Fruit fly (Drosophila melanogaster) whole organism, embryonic: Measurements from ENCODE around the gene JMJD5.

ENCODE experiments used
- ATbp ChIP-seq: fragments of 200-800 bp; sonication (Bioruptor generic); optimal IDR thresholded peaks from 2 replicates; lab custom pipeline; 2017; ENCODE audit warnings: missing biosample characterization, mild to moderate bottlenecking, missing genetic modification characterization, missing genetic modification reagents
- Abd-B ChIP-seq: fragments of 200-800 bp; sonication (Bioruptor generic); optimal IDR thresholded peaks from 2 replicates; lab custom pipeline; 2018; ENCODE audit warnings: missing biosample characterization, mild to moderate bottlenecking, missing genetic modification characterization, moderate library complexity
- B-H1 ChIP-seq: fragments of 200-800 bp; sonication (Bioruptor generic); IDR thresholded peaks from 3 replicates; pipeline ENCODE4 v1.3.6; 2022; ENCODE audit warnings: missing biosample characterization, missing genetic modification characterization
- BtbVII ChIP-seq: fragments of 200-800 bp; sonication (Bioruptor generic); optimal IDR thresholded peaks from 3 replicates; lab custom pipeline; 2017; ENCODE audit warnings: missing biosample characterization, mild to moderate bottlenecking, missing genetic modification characterization
- CG10209 ChIP-seq: fragments of 200-800 bp; sonication (Bioruptor generic); optimal IDR thresholded peaks from 3 replicates; lab custom pipeline; 2017; ENCODE audit warnings: missing biosample characterization, mild to moderate bottlenecking, missing genetic modification characterization, missing genetic modification reagents
- CG10959 ChIP-seq: fragments of 200-800 bp; sonication (Bioruptor generic); IDR thresholded peaks from 2 replicates; pipeline ENCODE4 v1.3.6; 2022; ENCODE audit warnings: missing biosample characterization, missing genetic modification characterization
- CG11398 ChIP-seq: fragments of 200-800 bp; sonication (Bioruptor generic); optimal IDR thresholded peaks from 2 replicates; lab custom pipeline; 2016; ENCODE audit warnings: missing biosample characterization, missing genetic modification characterization
- CG11560 ChIP-seq: fragments of 200-800 bp; sonication (Bioruptor generic); IDR thresholded peaks from 3 replicates; pipeline ENCODE4 v1.3.6; 2022; ENCODE audit warnings: missing biosample characterization, missing genetic modification characterization
- CG12744 ChIP-seq: fragments of 200-800 bp; sonication (Bioruptor generic); optimal IDR thresholded peaks from 2 replicates; lab custom pipeline; 2016; ENCODE audit warnings: missing biosample characterization, missing genetic modification characterization
- CG12769 ChIP-seq: fragments of 200-800 bp; sonication (Bioruptor generic); optimal IDR thresholded peaks from 2 replicates; lab custom pipeline; 2019; ENCODE audit warnings: missing biosample characterization, mild to moderate bottlenecking, missing genetic modification characterization, moderate library complexity
- CG1603 ChIP-seq: fragments of 200-800 bp; sonication (Bioruptor generic); optimal IDR thresholded peaks from 2 replicates; lab custom pipeline; 2019; ENCODE audit warnings: missing biosample characterization, mild to moderate bottlenecking, missing genetic modification characterization, moderate library complexity
- CG18011 ChIP-seq: fragments of 200-800 bp; sonication (Bioruptor generic); optimal IDR thresholded peaks from 2 replicates; lab custom pipeline; 2017; ENCODE audit warnings: missing biosample characterization, missing genetic modification characterization, mild to moderate bottlenecking, moderate library complexity, missing genotype
- CG2875 ChIP-seq: fragments of 200-800 bp; sonication (Bioruptor generic); optimal IDR thresholded peaks from 2 replicates; lab custom pipeline; 2017; ENCODE audit warnings: missing biosample characterization, mild to moderate bottlenecking, missing genetic modification characterization, missing genetic modification reagents
- CG30020 ChIP-seq: fragments of 200-800 bp; optimal IDR thresholded peaks from 2 replicates; lab custom pipeline; 2019; ENCODE audit warnings: missing biosample characterization, mild to moderate bottlenecking, missing genetic modification characterization, moderate library complexity
- CG6813 ChIP-seq: fragments of 200-800 bp; sonication (Bioruptor generic); optimal IDR thresholded peaks from 2 replicates; lab custom pipeline; 2017; ENCODE audit warnings: missing biosample characterization, missing genetic modification characterization, mild to moderate bottlenecking, moderate library complexity, missing genetic modification reagents
- CG7745 ChIP-seq: fragments of 200-800 bp; sonication (Bioruptor generic); optimal IDR thresholded peaks from 2 replicates; lab custom pipeline; 2018; ENCODE audit warnings: missing biosample characterization, mild to moderate bottlenecking, missing genetic modification characterization, moderate library complexity
- CG8089 ChIP-seq: fragments of 200-800 bp; sonication (Bioruptor generic); optimal IDR thresholded peaks from 3 replicates; lab custom pipeline; 2016; ENCODE audit warnings: missing biosample characterization, missing genetic modification characterization
- CoRest ChIP-seq: fragments of 200-800 bp; sonication (Bioruptor generic); optimal IDR thresholded peaks from 3 replicates; lab custom pipeline; 2018; ENCODE audit warnings: missing biosample characterization, mild to moderate bottlenecking, missing genetic modification characterization, moderate library complexity
- D ChIP-seq, 2 experiments: fragments of 200-800 bp in 1 of 2; fragments of >200 bp in 1 of 2; sonication (Bioruptor generic) in 1 of 2; optimal IDR thresholded peaks; 2 replicates in 1 of 2; 3 replicates in 1 of 2; lab custom pipeline; 2017; ENCODE audit warnings: mild to moderate bottlenecking in 1 of 2, missing biosample characterization in 1 of 2, missing genetic modification characterization in 1 of 2, missing genetic modification reagents in 1 of 2
- Dek ChIP-seq: fragments of 200-800 bp; sonication (Bioruptor generic); optimal IDR thresholded peaks from 3 replicates; lab custom pipeline; 2019; ENCODE audit warnings: missing biosample characterization, mild to moderate bottlenecking, missing genetic modification characterization, moderate library complexity
- Dp ChIP-seq: fragments of 200-800 bp; sonication (Bioruptor generic); optimal IDR thresholded peaks from 2 replicates; lab custom pipeline; 2018; ENCODE audit warnings: missing biosample characterization, mild to moderate bottlenecking, missing genetic modification characterization, moderate library complexity
- Dref ChIP-seq: fragments of 200-800 bp; sonication (Bioruptor generic); IDR thresholded peaks from 2 replicates; pipeline ENCODE4 v1.3.6; 2022; ENCODE audit warnings: missing biosample characterization, missing genetic modification characterization
- Drgx ChIP-seq: fragments of 200-800 bp; sonication (Bioruptor generic); IDR thresholded peaks from 2 replicates; pipeline ENCODE4 v1.3.6; 2022; ENCODE audit warnings: missing biosample characterization, missing genetic modification characterization
- Ets65A ChIP-seq: fragments of 200-800 bp; sonication (Bioruptor generic); peaks from one replicate; lab custom pipeline; 2016; ENCODE audit warnings: missing biosample characterization, missing genetic modification characterization
- HHEX ChIP-seq: fragments of 200-800 bp; sonication (Bioruptor generic); optimal IDR thresholded peaks from 3 replicates; lab custom pipeline; 2017; ENCODE audit warnings: missing biosample characterization, mild to moderate bottlenecking, missing genetic modification characterization, missing genetic modification reagents
- MBD-R2 ChIP-seq: fragments of 200-800 bp; sonication (Bioruptor generic); IDR thresholded peaks from 2 replicates; pipeline ENCODE4 v1.3.6; 2022; ENCODE audit warnings: missing biosample characterization, missing genetic modification characterization
- Med ChIP-seq: fragments of 200-800 bp; sonication (Bioruptor generic); peaks from one replicate; lab custom pipeline; 2016; ENCODE audit warnings: missing biosample characterization, missing genetic modification characterization, mild to moderate bottlenecking, inconsistent platforms, moderate library complexity
- Mrtf ChIP-seq: fragments of 200-800 bp; sonication (Bioruptor generic); IDR thresholded peaks from 3 replicates; pipeline ENCODE4 v1.3.6; 2022; ENCODE audit warnings: missing biosample characterization, missing genetic modification characterization
- NC2α ChIP-seq: fragments of 200-800 bp; sonication (Bioruptor generic); optimal IDR thresholded peaks from 2 replicates; lab custom pipeline; 2016; ENCODE audit warnings: missing biosample characterization, missing genetic modification characterization
- PHDP ChIP-seq: fragments of 200-800 bp; sonication (Bioruptor generic); optimal IDR thresholded peaks from 3 replicates; lab custom pipeline; 2018; ENCODE audit warnings: missing biosample characterization, mild to moderate bottlenecking, missing genetic modification characterization, moderate library complexity
- Sox100B ChIP-seq: fragments of 200-800 bp; sonication (Bioruptor generic); optimal IDR thresholded peaks from 3 replicates; lab custom pipeline; 2018; ENCODE audit warnings: missing biosample characterization, mild to moderate bottlenecking, missing genetic modification characterization
- bcd ChIP-seq: fragments of 200-800 bp; sonication (Bioruptor generic); optimal IDR thresholded peaks from 2 replicates; lab custom pipeline; 2017; ENCODE audit warnings: missing biosample characterization, mild to moderate bottlenecking, missing genetic modification characterization
- cas ChIP-seq: fragments of 200-800 bp; sonication (Bioruptor generic); IDR thresholded peaks from 2 replicates; pipeline ENCODE4 v1.3.6; 2022; ENCODE audit warnings: missing biosample characterization, missing genetic modification characterization
- chm ChIP-seq: fragments of 200-800 bp; sonication (Bioruptor generic); IDR thresholded peaks from 2 replicates; pipeline ENCODE4 v1.3.6; 2022; ENCODE audit warnings: missing biosample characterization, missing genetic modification characterization
- en ChIP-seq: fragments of 200-800 bp; sonication (Bioruptor generic); optimal IDR thresholded peaks from 2 replicates; lab custom pipeline; 2016; ENCODE audit warnings: missing biosample characterization, missing genetic modification characterization
- eyg ChIP-seq: fragments of 200-800 bp; sonication (Bioruptor generic); optimal IDR thresholded peaks from 3 replicates; lab custom pipeline; 2016; ENCODE audit warnings: missing biosample characterization, missing genetic modification characterization
- insv ChIP-seq, 2 experiments: fragments of 200-800 bp; sonication (Bioruptor generic); optimal IDR thresholded peaks; 3 replicates each; lab custom pipeline; 2016 to 2018; ENCODE audit warnings: missing biosample characterization in 2 of 2, missing genetic modification characterization in 2 of 2
- kah ChIP-seq: fragments of 200-800 bp; sonication (Bioruptor generic); optimal IDR thresholded peaks from 2 replicates; lab custom pipeline; 2018; ENCODE audit warnings: missing biosample characterization, mild to moderate bottlenecking, missing genetic modification characterization
- mam ChIP-seq: fragments of 200-800 bp; sonication (Bioruptor generic); optimal IDR thresholded peaks from 3 replicates; lab custom pipeline; 2016; ENCODE audit warnings: missing biosample characterization, missing genetic modification characterization
- nau ChIP-seq: fragments of 200-800 bp; sonication (Bioruptor generic); optimal IDR thresholded peaks from 3 replicates; lab custom pipeline; 2017; ENCODE audit warnings: missing biosample characterization, mild to moderate bottlenecking, missing genetic modification characterization, missing genetic modification reagents
- pita ChIP-seq: fragments of 200-800 bp; sonication (Bioruptor generic); optimal IDR thresholded peaks from 2 replicates; lab custom pipeline; 2017; ENCODE audit warnings: missing biosample characterization, mild to moderate bottlenecking, missing genetic modification characterization
- ranshi ChIP-seq: fragments of 200-800 bp; sonication (Bioruptor generic); IDR thresholded peaks from 2 replicates; pipeline ENCODE4 v1.3.6; 2022; ENCODE audit warnings: missing biosample characterization, missing genetic modification characterization
- shn ChIP-seq: fragments of 200-800 bp; sonication (Bioruptor generic); optimal IDR thresholded peaks from 3 replicates; lab custom pipeline; 2016; ENCODE audit warnings: missing biosample characterization, missing genetic modification characterization
- slbo ChIP-seq: fragments of 200-800 bp; sonication (Bioruptor generic); IDR thresholded peaks from 2 replicates; pipeline ENCODE4 v1.3.6; 2022; ENCODE audit warnings: missing biosample characterization, missing genetic modification characterization
- sob ChIP-seq: fragments of 200-800 bp; sonication (Bioruptor generic); IDR thresholded peaks from 2 replicates; pipeline ENCODE4 v1.3.6; 2022; ENCODE audit warnings: missing biosample characterization, missing genetic modification characterization
- tna ChIP-seq: fragments of 200-800 bp; sonication (Bioruptor generic); IDR thresholded peaks from 2 replicates; pipeline ENCODE4 v1.3.6; 2022; ENCODE audit warnings: missing biosample characterization, missing genetic modification characterization; ENCODE audit not compliant: partially characterized antibody
- trh ChIP-seq: fragments of 200-800 bp; sonication (Bioruptor generic); optimal IDR thresholded peaks from 2 replicates; lab custom pipeline; 2016; ENCODE audit warnings: missing biosample characterization, missing genetic modification characterization
- ttk ChIP-seq: fragments of 200-800 bp; sonication (Bioruptor generic); IDR thresholded peaks from 2 replicates; pipeline ENCODE4 v2.1.2; 2022; ENCODE audit warnings: missing biosample characterization, missing genetic modification characterization

Gene JMJD5

DNA sequence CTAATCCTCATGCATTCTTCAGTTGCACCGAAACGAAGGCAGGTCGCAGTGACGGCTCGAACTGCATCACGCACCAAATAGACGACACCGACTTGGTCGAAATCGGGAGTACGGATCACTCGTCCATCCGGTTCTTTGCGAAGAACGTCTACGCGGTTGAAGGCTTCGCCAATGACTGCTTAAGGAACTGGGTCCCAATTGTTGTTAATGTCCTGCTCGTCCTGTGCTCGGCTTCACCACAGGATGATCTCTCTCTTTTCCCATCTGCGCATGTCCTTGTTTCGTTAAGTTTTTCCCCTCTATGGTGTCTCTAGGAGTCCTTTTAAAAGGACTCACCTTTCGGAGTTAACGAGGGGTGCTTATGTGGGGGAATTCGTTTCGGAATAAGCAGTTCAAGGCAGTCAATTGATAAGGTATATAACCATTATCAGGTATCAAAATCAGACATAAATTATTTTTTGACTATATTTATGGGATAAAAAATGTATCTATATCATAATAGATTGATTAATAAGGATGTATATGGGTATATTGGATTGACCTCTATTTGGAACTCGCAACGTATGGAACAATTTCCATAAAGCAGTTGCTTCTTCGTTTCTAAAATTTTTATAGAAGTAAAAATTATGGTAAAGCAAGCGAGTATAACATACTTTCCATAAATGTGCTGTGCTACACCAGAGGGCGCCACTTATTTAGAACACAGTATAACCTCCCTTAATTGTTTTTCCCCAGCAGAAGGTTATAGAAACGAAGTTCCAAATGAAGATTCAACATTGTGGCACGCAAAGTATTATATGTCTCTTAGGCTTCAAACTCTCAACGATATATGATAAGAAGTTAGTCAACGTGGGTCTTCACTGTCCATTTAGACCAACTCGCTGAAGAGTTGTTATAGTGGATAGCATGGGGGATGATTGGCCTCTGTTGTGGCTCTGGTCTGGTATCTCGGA, 16.2 kb upstream of the JMJD5 start, which contains the start of gene dpr20 (continued):
- TF ChIP-seq Dref (GFP tag; lab: Robert Waterston, UW) (no peak), D (optimal IDR thresholded peaks at IDR 0.05; lab: Kevin White, UChicago) (no peak), D (GFP tag; optimal IDR thresholded peaks at IDR 0.05; lab: Kevin White, UChicago) (peak; percentile 27), pita (GFP tag; lab: Kevin White, UChicago) (peak; percentile 35), Ets65A (GFP tag; lab: Kevin White, UChicago) (peak; percentile 96), shn (GFP tag; lab: Kevin White, UChicago) (peak; percentile 68), nau (GFP tag; lab: Kevin White, UChicago) (no peak), B-H1 (GFP tag; lab: Robert Waterston, UW) (peak; percentile 83), CoRest (peak; percentile 71), CG18011 (peak; percentile 40), CG12744 (peak; percentile 45), CG7745 (tag; lab: Kevin White, UChicago) (no peak), CG10209 (GFP tag; lab: Kevin White, UChicago) (peak; percentile 73), MBD-R2 (GFP tag; lab: Robert Waterston, UW) (peak; percentile 77), CG12769 (peak; percentile 92), BtbVII (GFP tag; lab: Kevin White, UChicago) (peak; percentile 74), CG11398 (peak; percentile 8), cas (GFP tag; lab: Robert Waterston, UW) (peak; percentile 82; the same call in 1 of the 2 replicates), mam (peak; percentile 92), Sox100B (GFP tag; lab: Kevin White, UChicago) (no peak), en (peak; percentile 3), HHEX (peak; percentile 77), tna (GFP tag; lab: Robert Waterston, UW) (no peak), slbo (GFP tag; lab: Robert Waterston, UW) (peak; percentile 95), Mrtf (peak; percentile 83), bcd (peak; percentile 64), CG2875 (GFP tag; lab: Kevin White, UChicago) (peak; percentile 14), ranshi (GFP tag; lab: Robert Waterston, UW) (peak; percentile 88), trh (GFP tag; lab: Kevin White, UChicago) (no peak), Abd-B (GFP tag; lab: Kevin White, UChicago) (peak; percentile 60), PHDP (peak; percentile 80), CG30020 (tag; lab: Kevin White, UChicago) (no peak), NC2α (GFP tag; lab: Kevin White, UChicago) (no peak), Drgx (peak; percentile 92), ttk (GFP tag; lab: Robert Waterston, UW) (peak; percentile 86), CG10959 (GFP tag; lab: Robert Waterston, UW) (peak; percentile 36), Dp (GFP tag; lab: Kevin White, UChicago) (no peak), Med (peak; percentile 98), CG6813 (GFP tag; lab: Kevin White, UChicago) (peak; percentile 46), eyg (GFP tag; lab: Kevin White, UChicago) (peak; percentile 62), ATbp (peak; percentile 40), CG1603 (tag; lab: Kevin White, UChicago) (peak; percentile 80), chm (GFP tag; lab: Robert Waterston, UW) (peak; percentile 68), kah (no peak), insv (GFP tag; optimal IDR thresholded peaks at IDR 0.05; lab: Kevin White, UChicago) (peak in 1 of 2 experiments; percentile 61), sob (GFP tag; lab: Robert Waterston, UW) (peak; percentile 91), CG11560 (tag; lab: Robert Waterston, UW) (peak; percentile 70), Dek (peak; percentile 76), CG8089 (GFP tag; lab: Kevin White, UChicago) (peak; percentile 7)
